Worm (Caenorhabditis elegans): ENCODE measurements around the gene snb-5.

Gene snb-5

ce11 chrIII:8232634-8233033, 29.8 kb downstream of the snb-5 start, which contains the start of gene henn-1:
henn-1 (plus strand) TSS chrIII:8232651.
- TF ChIP-seq ceh-24 (tag; optimal IDR thresholded peaks at IDR 0.05) (no peak), ceh-30 (tag; optimal IDR thresholded peaks at IDR 0.05) (no peak), nhr-232 (tag; optimal IDR thresholded peaks at IDR 0.05) (no peak), hlh-8 (tag; optimal IDR thresholded peaks at IDR 0.05) (no peak), pha-4 (tag; optimal IDR thresholded peaks at IDR 0.05) (no peak), unc-3 (GFP tag; conservative IDR thresholded peaks at IDR 0.05) (no peak), unc-3 (tag; optimal IDR thresholded peaks at IDR 0.05) (no peak), hlh-15 (tag; optimal IDR thresholded peaks at IDR 0.05) (no peak), ceh-22 (tag; optimal IDR thresholded peaks at IDR 0.05) (no peak), unc-42 (tag; optimal IDR thresholded peaks at IDR 0.05) (no peak), ceh-14 (tag; optimal IDR thresholded peaks at IDR 0.05) (no peak), pat-9 (tag; optimal IDR thresholded peaks at IDR 0.05) (no peak), nhr-11 (tag; optimal IDR thresholded peaks at IDR 0.05) (no peak), mec-3 (tag; optimal IDR thresholded peaks at IDR 0.05; ENCODE audit: borderline replicate concordance) (no peak), nfya-1 (tag; optimal IDR thresholded peaks at IDR 0.05) (no peak), elt-4 (tag; optimal IDR thresholded peaks at IDR 0.05) (no peak), pros-1 (tag; optimal IDR thresholded peaks at IDR 0.05) (no peak), npax-4 (tag; optimal IDR thresholded peaks at IDR 0.05) (no peak), fkh-10 (GFP tag; optimal IDR thresholded peaks at IDR 0.05) (no peak), che-1 (tag; optimal IDR thresholded peaks at IDR 0.05) (no peak)

ce11 chrIII:8235358-8235757, 32.5 kb downstream of the snb-5 start, which contains the start of gene C02F5.14:
C02F5.14 (minus strand) TSS chrIII:8235514.
- TF ChIP-seq hlh-13 (GFP tag; optimal IDR thresholded peaks at IDR 0.05): no peak
- TF ChIP-seq ceh-2 (tag; optimal IDR thresholded peaks at IDR 0.05): no peak
- TF ChIP-seq pag-3 (tag; optimal IDR thresholded peaks at IDR 0.05; ENCODE audit: borderline replicate concordance): no peak
- no peak for TF ChIP-seq madf-2 (tag; optimal IDR thresholded peaks at IDR 0.05)
- no peak for TF ChIP-seq ceh-22 (tag; optimal IDR thresholded peaks at IDR 0.05)
- TF ChIP-seq elt-4 (tag; optimal IDR thresholded peaks at IDR 0.05): no peak

ce11 chrIII:8235880-8236279, 33.0 kb downstream of the snb-5 start, which contains the start of gene C02F5.5:
C02F5.5 (plus strand) TSS chrIII:8236180.
- TF ChIP-seq ceh-2 (tag; optimal IDR thresholded peaks at IDR 0.05) (no peak), ceh-6 (GFP tag; optimal IDR thresholded peaks at IDR 0.05) (no peak), F13H6.1 (tag; optimal IDR thresholded peaks at IDR 0.05) (no peak), rnt-1 (tag; optimal IDR thresholded peaks at IDR 0.05) (no peak), ceh-34 (tag; optimal IDR thresholded peaks at IDR 0.05) (no peak), Y22D7AL.16 (tag; optimal IDR thresholded peaks at IDR 0.05) (no peak), ttx-3 (tag; optimal IDR thresholded peaks at IDR 0.05) (no peak), ets-4 (tag; optimal IDR thresholded peaks at IDR 0.05) (no peak), sox-2 (GFP tag; IDR thresholded peaks at IDR 0.05) (no peak), unc-86 (tag; optimal IDR thresholded peaks at IDR 0.05) (no peak), hlh-30 (tag; optimal IDR thresholded peaks at IDR 0.05; ENCODE audit: insufficient read depth) (no peak), ceh-22 (tag; optimal IDR thresholded peaks at IDR 0.05) (no peak), pqm-1 (tag; optimal IDR thresholded peaks at IDR 0.05) (no peak), ceh-48 (tag; optimal IDR thresholded peaks at IDR 0.05) (no peak), hlh-15 (tag; optimal IDR thresholded peaks at IDR 0.05) (no peak), ref-2 (tag; optimal IDR thresholded peaks at IDR 0.05) (no peak), lim-6 (tag; optimal IDR thresholded peaks at IDR 0.05) (no peak)

- TF ChIP-seq lin-11 (tag; optimal IDR thresholded peaks at IDR 0.05): no peak
- no peak for TF ChIP-seq ceh-6 (GFP tag; optimal IDR thresholded peaks at IDR 0.05)
- no peak for TF ChIP-seq ceh-34 (tag; optimal IDR thresholded peaks at IDR 0.05)
- no peak for TF ChIP-seq unc-55 (GFP tag; optimal IDR thresholded peaks at IDR 0.05)
- TF ChIP-seq elt-2 (tag; optimal IDR thresholded peaks at IDR 0.05): peak; percentile 71
Measured at ce11 chrIII:8237827-8238226, 35.0 kb downstream of the snb-5 start, which contains the start of gene tsp-2. tsp-2 (minus strand) TSS chrIII:8237935.

All from whole organism, late embryonic.